Worm (Caenorhabditis elegans) whole organism, early embryonic: Measurements from ENCODE around the gene glo-1.

ENCODE experiments used
- ama-1 ChIP-seq: fragments of 150-350 bp; optimal IDR thresholded peaks from 2 replicates; lab custom pipeline; 2014
- flt-1 ChIP-seq: fragments of 200-800 bp; sonication (Bioruptor generic); IDR thresholded peaks from 2 replicates; pipeline ENCODE4 v1.3.6; 2022; ENCODE audit warnings: missing genetic modification characterization, missing compliant biosample characterization
- sea-1 ChIP-seq: fragments of 200-800 bp; sonication (Bioruptor generic); conservative IDR thresholded peaks from 2 replicates; pipeline ENCODE4 v1.3.6; 2022; ENCODE audit warnings: missing genetic modification characterization, missing compliant biosample characterization
- tbx-37 ChIP-seq: fragments of 200-800 bp; sonication (Bioruptor generic); conservative IDR thresholded peaks from 2 replicates; pipeline ENCODE4 v1.3.6; 2022; ENCODE audit warnings: missing genetic modification reagents, missing genetic modification characterization, missing compliant biosample characterization

- TF ChIP-seq sea-1 = no peak
- TF ChIP-seq ama-1 = no peak
- TF ChIP-seq flt-1 = no peak
- TF ChIP-seq tbx-37 = no peak
Observed at ce11 chrX:9848214-9848789, 33.7 kb downstream of the glo-1 start.
